Worm (Caenorhabditis elegans): ENCODE results near the gene F47B8.2.
"Not testable (repeated sequence)": the region's sequence is repeated elsewhere in the genome, so short reads cannot be mapped to it uniquely, and the experiment has no call there.

- TF ChIP-seq nhr-76 (tag; optimal IDR thresholded peaks at IDR 0.05); unc-62 (GFP tag; optimal IDR thresholded peaks at IDR 0.05); lsy-2 (tag; optimal IDR thresholded peaks at IDR 0.05); nhr-28 (tag; optimal IDR thresholded peaks at IDR 0.05); lin-13 (tag; optimal IDR thresholded peaks at IDR 0.05); lin-32 (GFP tag; optimal IDR thresholded peaks at IDR 0.05); blmp-1 (tag; optimal IDR thresholded peaks at IDR 0.05); elt-3 (tag; optimal IDR thresholded peaks at IDR 0.05); ces-1 (GFP tag; optimal IDR thresholded peaks at IDR 0.05); mab-5 (tag; optimal IDR thresholded peaks at IDR 0.05): not testable (repeated sequence)
These were observed 42.2 kb downstream of the F47B8.2 start, which contains the start of gene F40G12.7 for ce11 chrV:14274268-14274667.

Data from whole organism, mixed stage, embryonic.